Worm (Caenorhabditis elegans): ENCODE results near the gene Y54G2A.19.
A peak's percentile ranks its signal among the peaks of the same experiment; 100 is the strongest.

Gene Y54G2A.19

DNA sequence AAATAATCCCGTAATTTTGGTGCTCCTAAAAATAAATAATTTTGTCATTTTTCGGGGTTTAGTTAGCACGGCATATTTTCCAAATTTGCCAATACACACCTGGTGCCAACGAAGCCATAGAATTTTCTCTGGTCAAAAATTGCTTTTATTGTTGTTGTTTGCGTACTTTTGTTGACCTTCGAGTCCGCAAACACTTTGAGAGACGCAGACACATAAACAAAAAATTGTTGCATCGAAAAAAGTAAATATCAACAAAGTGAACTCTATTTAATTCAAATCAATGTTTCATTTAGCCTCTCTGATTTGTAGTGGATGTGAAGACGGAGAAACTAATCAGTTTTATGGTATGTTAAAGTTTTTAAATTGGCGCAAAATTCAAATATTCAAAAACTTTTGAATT is 48.3 kb downstream of the Y54G2A.19 start, which contains the start of gene Y54G2A.40:
Gene Y54G2A.40 (plus strand): TSS at position 213 of the 400 bp plus-strand sequence.
- TF ChIP-seq attf-5 (GFP tag; optimal IDR thresholded peaks at IDR 0.05) (peak; percentile 55), ekl-4 (GFP tag; IDR thresholded peaks at IDR 0.05) (no peak), ztf-18 (tag; optimal IDR thresholded peaks at IDR 0.05) (no peak), nhr-80 (tag; optimal IDR thresholded peaks at IDR 0.05) (peak; percentile 6), hmg-1.2 (GFP tag; IDR thresholded peaks at IDR 0.05) (peak; percentile 58)

DNA sequence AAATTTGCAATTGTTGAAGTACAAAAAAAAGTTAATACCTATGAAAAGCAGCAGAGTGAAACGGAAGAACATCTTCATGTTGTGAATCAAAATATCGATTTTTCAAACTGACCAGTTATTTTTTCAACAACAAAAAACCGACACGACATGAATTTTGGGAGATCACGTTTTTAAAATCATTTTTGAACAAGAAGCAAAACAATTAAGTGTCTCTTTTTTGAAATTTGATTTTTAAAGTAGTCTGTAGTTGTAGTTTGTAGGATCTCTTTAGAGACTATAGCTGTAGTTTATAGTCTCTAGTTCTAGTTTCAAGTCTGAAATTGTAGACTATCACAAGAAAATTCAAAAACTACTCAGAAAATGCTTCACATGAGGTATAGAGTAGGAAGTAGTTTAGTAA is 50.6 kb downstream of the Y54G2A.19 start, which contains the start of gene Y54G2A.15:
Gene Y54G2A.15 (minus strand): TSS at position 101 of the 400 bp plus-strand sequence.
- TF ChIP-seq lag-1 (GFP tag; IDR thresholded peaks at IDR 0.05) (no peak), atf-7 (tag; optimal IDR thresholded peaks at IDR 0.05) (no peak), rec-8 (tag; optimal IDR thresholded peaks at IDR 0.05) (no peak), repo-1 (tag; optimal IDR thresholded peaks at IDR 0.05) (no peak), F39B2.1 (GFP tag; IDR thresholded peaks at IDR 0.05) (no peak), lin-54 (GFP tag; optimal IDR thresholded peaks at IDR 0.05) (no peak), attf-6 (GFP tag; IDR thresholded peaks at IDR 0.05) (no peak), hrde-1 (tag; optimal IDR thresholded peaks at IDR 0.05; ENCODE audit: borderline replicate concordance) (no peak), nhr-27 (tag; optimal IDR thresholded peaks at IDR 0.05) (no peak), dox-1 (GFP tag; IDR thresholded peaks at IDR 0.05) (no peak), tlf-1 (GFP tag; optimal IDR thresholded peaks at IDR 0.05) (no peak)
